Worm (Caenorhabditis elegans): ENCODE measurements around the gene ZK666.11.

DNA sequence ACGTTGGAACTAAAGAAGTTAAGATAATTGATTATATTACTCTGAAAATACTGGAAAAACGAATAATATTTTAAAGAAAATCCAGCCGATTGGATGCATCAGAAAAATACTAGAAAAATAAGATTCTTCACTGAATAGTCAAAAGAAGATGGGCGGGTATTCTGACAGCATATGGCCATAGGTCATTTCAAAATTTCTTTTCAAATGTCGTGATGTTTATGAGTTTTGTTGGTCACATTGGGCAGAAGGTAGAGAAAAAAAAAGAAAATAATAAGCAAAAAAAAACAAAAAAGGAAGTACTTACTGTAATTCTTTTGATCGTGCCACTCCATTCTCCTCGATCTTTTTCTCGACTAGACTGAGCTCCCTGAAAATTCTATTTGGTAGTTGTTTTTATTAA lies 41.3 kb downstream of the ZK666.11 start, which contains the start of gene F59B10.5:
- TF ChIP-seq him-1 (tag; optimal IDR thresholded peaks at IDR 0.05) (no peak), dao-5 (tag; optimal IDR thresholded peaks at IDR 0.05) (no peak), W03F9.2 (tag; optimal IDR thresholded peaks at IDR 0.05) (no peak)

All from whole organism, L4/young adult.